Worm (Caenorhabditis elegans) whole organism, early embryonic: ENCODE results near the gene K01D12.15.

Experiments used
- B0310.2 ChIP-seq: sonication (generic microtip); optimal IDR thresholded peaks from 2 replicates; lab custom pipeline; 2016; ENCODE audit warnings: mild to moderate bottlenecking, missing genetic modification characterization, missing compliant biosample characterization
- F13C5.2 ChIP-seq: sonication (generic microtip); optimal IDR thresholded peaks from 2 replicates; lab custom pipeline; 2017; ENCODE audit warnings: mild to moderate bottlenecking, missing genetic modification characterization, inconsistent platforms, missing compliant biosample characterization
- aly-1 ChIP-seq: sonication (generic microtip); optimal IDR thresholded peaks from 2 replicates; lab custom pipeline; 2016; ENCODE audit warnings: missing genetic modification characterization, missing compliant biosample characterization
- ama-1 ChIP-seq: fragments of 150-350 bp; optimal IDR thresholded peaks from 2 replicates; lab custom pipeline; 2014
- ceh-13 ChIP-seq: fragments of 200-800 bp; sonication (Bioruptor generic); optimal IDR thresholded peaks from 2 replicates; lab custom pipeline; 2018; ENCODE audit warnings: mild to moderate bottlenecking, missing genetic modification characterization, missing compliant biosample characterization
- ceh-36 ChIP-seq: sonication (generic microtip); optimal IDR thresholded peaks from 2 replicates; lab custom pipeline; 2016; ENCODE audit warnings: missing genetic modification characterization, inconsistent platforms, missing compliant biosample characterization
- ets-7 ChIP-seq: sonication (generic microtip); optimal IDR thresholded peaks from 2 replicates; lab custom pipeline; 2016; ENCODE audit warnings: missing genotype, missing genetic modification characterization, missing compliant biosample characterization
- flt-1 ChIP-seq: fragments of 200-800 bp; sonication (Bioruptor generic); IDR thresholded peaks from 2 replicates; pipeline ENCODE4 v1.3.6; 2022; ENCODE audit warnings: missing genetic modification characterization, missing compliant biosample characterization
- hmbx-1 ChIP-seq: sonication (generic microtip); optimal IDR thresholded peaks from 2 replicates; lab custom pipeline; 2016; ENCODE audit warnings: mild to moderate bottlenecking, missing genetic modification characterization, missing compliant biosample characterization
- hmg-4 ChIP-seq: fragments of 200-800 bp; sonication (Bioruptor generic); optimal IDR thresholded peaks from 2 replicates; lab custom pipeline; 2018; ENCODE audit warnings: mild to moderate bottlenecking, missing genetic modification characterization, missing compliant biosample characterization
- hnd-1 ChIP-seq: sonication (generic microtip); optimal IDR thresholded peaks from 2 replicates; lab custom pipeline; 2016; ENCODE audit warnings: missing genetic modification characterization, missing compliant biosample characterization
- pes-1 ChIP-seq: fragments of 200-800 bp; sonication (Bioruptor generic); IDR thresholded peaks from 2 replicates; pipeline ENCODE4 v1.3.6; 2022; ENCODE audit warnings: missing genetic modification reagents, missing genetic modification characterization, missing compliant biosample characterization
- scrt-1 ChIP-seq: fragments of 200-800 bp; sonication (Bioruptor generic); IDR thresholded peaks from 2 replicates; pipeline ENCODE4 v1.3.6; 2022; ENCODE audit warnings: missing genetic modification characterization, missing compliant biosample characterization
- sea-1 ChIP-seq: fragments of 200-800 bp; sonication (Bioruptor generic); conservative IDR thresholded peaks from 2 replicates; pipeline ENCODE4 v1.3.6; 2022; ENCODE audit warnings: missing genetic modification characterization, missing compliant biosample characterization
- tbx-11 ChIP-seq: fragments of 200-800 bp; sonication (Bioruptor generic); IDR thresholded peaks from 2 replicates; pipeline ENCODE4 v1.3.6; 2022; ENCODE audit warnings: missing genetic modification characterization, missing compliant biosample characterization
- tbx-37 ChIP-seq: fragments of 200-800 bp; sonication (Bioruptor generic); conservative IDR thresholded peaks from 2 replicates; pipeline ENCODE4 v1.3.6; 2022; ENCODE audit warnings: missing genetic modification reagents, missing genetic modification characterization, missing compliant biosample characterization
- tra-4 ChIP-seq: sonication (generic microtip); optimal IDR thresholded peaks from 2 replicates; lab custom pipeline; 2017; ENCODE audit warnings: missing genetic modification characterization, missing compliant biosample characterization

Gene K01D12.15

ce11 chrV:12386154-12386553, at the start of gene K01D12.15:
K01D12.15 (plus strand) TSS chrV:12386454.
- TF ChIP-seq tbx-37 (GFP tag; lab: Robert Waterston, UW) (no peak), F13C5.2 (no peak), hnd-1 (tag; lab: Kevin White, UChicago) (no peak), scrt-1 (GFP tag; lab: Robert Waterston, UW) (no peak), tbx-11 (no peak), B0310.2 (tag; lab: Kevin White, UChicago) (no peak), flt-1 (GFP tag; lab: Robert Waterston, UW) (no peak), ceh-36 (tag; lab: Kevin White, UChicago) (no peak), pes-1 (GFP tag; lab: Robert Waterston, UW) (no peak), ama-1 (lab: Kevin White, UChicago) (no peak), ceh-13 (GFP tag; lab: Kevin White, UChicago) (no peak), aly-1 (tag; lab: Kevin White, UChicago) (no peak), ets-7 (tag; lab: Kevin White, UChicago) (no peak), hmg-4 (GFP tag; lab: Kevin White, UChicago) (no peak), sea-1 (no peak), tra-4 (tag; lab: Kevin White, UChicago) (no peak), hmbx-1 (tag; lab: Kevin White, UChicago) (no peak)

ce11 chrV:12337894-12338293, 48.4 kb upstream of the K01D12.15 start, which contains the start of gene twk-13:
twk-13 (minus strand) TSS chrV:12337994.
- TF ChIP-seq hnd-1 (tag; lab: Kevin White, UChicago) (no peak), ceh-13 (GFP tag; lab: Kevin White, UChicago) (no peak), F13C5.2 (no peak), tbx-11 (no peak), hmg-4 (GFP tag; lab: Kevin White, UChicago) (no peak), tbx-37 (GFP tag; lab: Robert Waterston, UW) (no peak), ceh-36 (tag; lab: Kevin White, UChicago) (no peak), scrt-1 (GFP tag; lab: Robert Waterston, UW) (no peak), tra-4 (tag; lab: Kevin White, UChicago) (no peak), ets-7 (tag; lab: Kevin White, UChicago) (no peak), aly-1 (tag; lab: Kevin White, UChicago) (no peak), flt-1 (GFP tag; lab: Robert Waterston, UW) (no peak), ama-1 (lab: Kevin White, UChicago) (no peak), sea-1 (no peak), hmbx-1 (tag; lab: Kevin White, UChicago) (no peak), B0310.2 (tag; lab: Kevin White, UChicago) (no peak), pes-1 (GFP tag; lab: Robert Waterston, UW) (no peak)

ce11 chrV:12343419-12343969, 42.8 kb upstream of the K01D12.15 start, which contains the start of gene tomm-20:
tomm-20 (minus strand) TSS chrV:12343469.
- peak; percentile 50; the same call in 1 of the 2 replicates for TF ChIP-seq tbx-37 (GFP tag; lab: Robert Waterston, UW)
- TF ChIP-seq sea-1 = no peak
- peak; percentile 36 for TF ChIP-seq ceh-36 (tag; lab: Kevin White, UChicago)
- TF ChIP-seq F13C5.2 = peak; percentile 91
- TF ChIP-seq ceh-13 (GFP tag; lab: Kevin White, UChicago) = peak; percentile 2
- TF ChIP-seq ama-1 (lab: Kevin White, UChicago) = no peak
- TF ChIP-seq hnd-1 (tag; lab: Kevin White, UChicago) = peak; percentile 29
- no peak for TF ChIP-seq aly-1 (tag; lab: Kevin White, UChicago)
- TF ChIP-seq tbx-11 = peak; percentile 76
- peak; percentile 65; the same call in 1 of the 2 replicates for TF ChIP-seq flt-1 (GFP tag; lab: Robert Waterston, UW)
- no peak for TF ChIP-seq B0310.2 (tag; lab: Kevin White, UChicago)
- peak; percentile 2 for TF ChIP-seq hmbx-1 (tag; lab: Kevin White, UChicago)
- TF ChIP-seq hmg-4 (GFP tag; lab: Kevin White, UChicago) = no peak
- TF ChIP-seq scrt-1 (GFP tag; lab: Robert Waterston, UW) = peak; percentile 72
- no peak for TF ChIP-seq ets-7 (tag; lab: Kevin White, UChicago)
- no peak for TF ChIP-seq tra-4 (tag; lab: Kevin White, UChicago)
- TF ChIP-seq pes-1 (GFP tag; lab: Robert Waterston, UW) = peak; percentile 60; the same call in 1 of the 2 replicates

- TF ChIP-seq hnd-1 (tag; lab: Kevin White, UChicago) (no peak), hmbx-1 (tag; lab: Kevin White, UChicago) (no peak), flt-1 (GFP tag; lab: Robert Waterston, UW) (no peak), ets-7 (tag; lab: Kevin White, UChicago) (no peak), ceh-13 (GFP tag; lab: Kevin White, UChicago) (no peak), F13C5.2 (no peak), ceh-36 (tag; lab: Kevin White, UChicago) (no peak), tbx-37 (GFP tag; lab: Robert Waterston, UW) (no peak), pes-1 (GFP tag; lab: Robert Waterston, UW) (no peak), sea-1 (no peak), ama-1 (lab: Kevin White, UChicago) (no peak), tra-4 (tag; lab: Kevin White, UChicago) (no peak)
Measured at ce11 chrV:12344845-12345244, 41.4 kb upstream of the K01D12.15 start, which contains the start of gene F23H12.3. F23H12.3 (plus strand) TSS chrV:12345145.

- TF ChIP-seq hnd-1 (tag; lab: Kevin White, UChicago) (no peak), tbx-11 (no peak), ceh-36 (tag; lab: Kevin White, UChicago) (no peak), scrt-1 (GFP tag; lab: Robert Waterston, UW) (no peak), B0310.2 (tag; lab: Kevin White, UChicago) (no peak), F13C5.2 (no peak), ets-7 (tag; lab: Kevin White, UChicago) (no peak), hmg-4 (GFP tag; lab: Kevin White, UChicago) (no peak), hmbx-1 (tag; lab: Kevin White, UChicago) (no peak), tra-4 (tag; lab: Kevin White, UChicago) (no peak), pes-1 (GFP tag; lab: Robert Waterston, UW) (no peak), flt-1 (GFP tag; lab: Robert Waterston, UW) (no peak)
Measured at ce11 chrV:12345808-12346207, 40.4 kb upstream of the K01D12.15 start, which contains the start of gene snb-2. snb-2 (minus strand) TSS chrV:12345908.

ce11 chrV:12347854-12348253, 38.4 kb upstream of the K01D12.15 start:
- TF ChIP-seq pes-1 (GFP tag; lab: Robert Waterston, UW) (no peak), ceh-36 (tag; lab: Kevin White, UChicago) (no peak), F13C5.2 (no peak), hmg-4 (GFP tag; lab: Kevin White, UChicago) (no peak), hmbx-1 (tag; lab: Kevin White, UChicago) (no peak), ama-1 (lab: Kevin White, UChicago) (no peak), ets-7 (tag; lab: Kevin White, UChicago) (no peak), aly-1 (tag; lab: Kevin White, UChicago) (no peak), B0310.2 (tag; lab: Kevin White, UChicago) (no peak), ceh-13 (GFP tag; lab: Kevin White, UChicago) (no peak), scrt-1 (GFP tag; lab: Robert Waterston, UW) (no peak), tra-4 (tag; lab: Kevin White, UChicago) (no peak), tbx-37 (GFP tag; lab: Robert Waterston, UW) (no peak), tbx-11 (no peak), sea-1 (no peak), hnd-1 (tag; lab: Kevin White, UChicago) (no peak), flt-1 (GFP tag; lab: Robert Waterston, UW) (no peak)
